Fruit fly (Drosophila melanogaster) Kc167 (cell line): ENCODE results near the gene Atg12.

Experiments
- Myc ChIP-seq: fragments of >200 bp; optimal IDR thresholded peaks from 2 replicates; lab custom pipeline; 2017; ENCODE audit warnings: missing external identifiers
- Sin3A ChIP-seq: fragments of >200 bp; optimal IDR thresholded peaks from 2 replicates; lab custom pipeline; 2018; ENCODE audit warnings: missing external identifiers
- h ChIP-seq: fragments of >200 bp; optimal IDR thresholded peaks from 3 replicates; lab custom pipeline; 2018; ENCODE audit warnings: missing external identifiers
- insv ChIP-seq: fragments of >200 bp; optimal IDR thresholded peaks from 3 replicates; lab custom pipeline; 2018; ENCODE audit warnings: missing external identifiers
- psq ChIP-seq: fragments of >200 bp; optimal IDR thresholded peaks from 2 replicates; lab custom pipeline; 2017; ENCODE audit warnings: missing external identifiers
- ttk ChIP-seq: sonication (Bioruptor generic); optimal IDR thresholded peaks from 2 replicates; lab custom pipeline; 2017; ENCODE audit warnings: missing external identifiers

Gene Atg12

DNA sequence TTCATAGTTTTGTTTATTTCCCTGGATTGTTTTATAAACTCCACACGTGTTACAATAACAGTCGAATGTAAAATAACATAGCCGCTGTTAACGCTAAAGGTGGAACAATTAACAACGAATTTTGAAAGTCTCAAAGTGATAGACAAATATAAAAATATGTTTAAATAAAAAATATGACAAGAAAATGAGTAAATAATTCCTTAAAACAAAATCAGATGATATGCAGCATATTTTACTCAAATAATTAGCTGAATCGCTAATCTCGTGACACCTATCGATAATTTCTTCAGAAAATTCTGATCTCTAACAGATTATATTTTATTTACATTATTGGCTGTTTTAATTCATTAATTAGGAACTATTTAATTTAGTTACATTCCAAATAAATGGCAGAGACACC, at the start of gene Atg12, which contains the start of gene CG5645:
Gene Atg12 (plus strand): TSS at position 338 of the 400 bp plus-strand sequence.
Gene CG5645 (minus strand): TSS at position 77 of the 400 bp plus-strand sequence.
- no peak for TF ChIP-seq insv (lab: Kevin White, UChicago)
- no peak for TF ChIP-seq h
- no peak for TF ChIP-seq ttk (lab: Kevin White, UChicago)
- TF ChIP-seq Sin3A (lab: Kevin White, UChicago), result no peak
- no peak for TF ChIP-seq Myc (lab: Kevin White, UChicago)
- TF ChIP-seq psq (lab: Kevin White, UChicago), result no peak

DNA sequence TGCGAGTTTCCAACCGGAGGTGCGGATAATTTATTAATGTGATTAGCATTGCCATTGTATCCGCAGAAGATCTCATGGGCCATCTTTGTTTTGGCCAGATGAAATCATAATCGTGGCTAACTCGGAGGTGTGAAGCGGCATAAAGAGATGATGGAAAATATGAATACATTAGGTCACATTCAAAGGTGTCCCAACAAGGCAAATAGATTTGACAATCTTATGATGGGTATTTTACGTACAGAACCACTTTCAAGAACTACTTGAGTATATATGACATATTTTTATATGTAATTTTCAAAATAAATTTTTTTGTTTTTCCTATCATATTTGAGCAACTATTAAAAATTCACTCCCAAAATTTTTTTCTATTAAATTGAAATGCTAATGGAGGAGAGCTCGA, 48.4 kb upstream of the Atg12 start, which contains the start of gene CG17154:
Gene CG17154 (plus strand): TSS at position 301 of the 400 bp plus-strand sequence.
- TF ChIP-seq Myc (lab: Kevin White, UChicago), result no peak
- no peak for TF ChIP-seq ttk (lab: Kevin White, UChicago)
- no peak for TF ChIP-seq Sin3A (lab: Kevin White, UChicago)

- TF ChIP-seq Myc (lab: Kevin White, UChicago), result no peak
- no peak for TF ChIP-seq psq (lab: Kevin White, UChicago)
- TF ChIP-seq h, result no peak
- no peak for TF ChIP-seq insv (lab: Kevin White, UChicago)
- TF ChIP-seq ttk (lab: Kevin White, UChicago), result no peak
- TF ChIP-seq Sin3A (lab: Kevin White, UChicago), result no peak
Observed at dm6 chr3L:12090184-12090897, 46.4 kb upstream of the Atg12 start.

DNA sequence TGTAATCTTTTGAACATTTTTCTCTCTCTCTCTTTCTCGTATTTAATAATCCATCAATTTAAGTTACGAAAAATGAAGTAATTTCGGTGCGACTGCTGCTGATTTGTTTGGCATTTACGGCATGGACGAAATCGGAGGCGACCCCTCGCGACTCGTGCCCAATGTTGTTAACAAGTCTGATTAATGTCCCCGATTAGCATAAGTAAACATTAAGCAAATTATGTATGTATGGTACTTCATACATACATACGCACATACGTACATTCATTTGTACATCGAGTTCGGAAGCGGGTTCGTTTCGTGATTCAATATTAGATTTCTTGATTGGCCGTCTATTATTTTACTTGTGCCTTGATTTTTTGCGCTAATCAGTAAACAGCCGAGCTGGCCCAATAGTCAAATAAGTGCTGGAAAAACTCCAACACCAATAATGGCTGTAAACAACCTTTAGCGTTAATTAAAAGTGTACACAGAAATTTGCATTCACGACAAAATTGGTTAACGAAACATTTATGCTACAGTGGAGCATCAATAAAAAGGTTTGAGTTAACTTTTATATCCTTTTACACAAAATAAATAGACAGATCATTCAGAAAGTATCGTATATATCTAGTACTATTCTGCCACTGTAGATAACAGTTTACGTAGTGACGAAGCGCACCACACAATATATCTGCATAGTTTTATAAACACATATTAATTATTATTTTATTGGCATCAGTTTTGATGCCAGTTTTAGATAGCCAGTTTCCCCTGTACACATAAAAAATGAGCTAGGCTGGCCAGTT, 45.7 kb upstream of the Atg12 start:
- no peak for TF ChIP-seq psq (lab: Kevin White, UChicago)
- no peak for TF ChIP-seq Myc (lab: Kevin White, UChicago)
- TF ChIP-seq ttk (lab: Kevin White, UChicago), result no peak
- TF ChIP-seq Sin3A (lab: Kevin White, UChicago), result no peak
- TF ChIP-seq insv (lab: Kevin White, UChicago), result no peak
- TF ChIP-seq h, result no peak

DNA sequence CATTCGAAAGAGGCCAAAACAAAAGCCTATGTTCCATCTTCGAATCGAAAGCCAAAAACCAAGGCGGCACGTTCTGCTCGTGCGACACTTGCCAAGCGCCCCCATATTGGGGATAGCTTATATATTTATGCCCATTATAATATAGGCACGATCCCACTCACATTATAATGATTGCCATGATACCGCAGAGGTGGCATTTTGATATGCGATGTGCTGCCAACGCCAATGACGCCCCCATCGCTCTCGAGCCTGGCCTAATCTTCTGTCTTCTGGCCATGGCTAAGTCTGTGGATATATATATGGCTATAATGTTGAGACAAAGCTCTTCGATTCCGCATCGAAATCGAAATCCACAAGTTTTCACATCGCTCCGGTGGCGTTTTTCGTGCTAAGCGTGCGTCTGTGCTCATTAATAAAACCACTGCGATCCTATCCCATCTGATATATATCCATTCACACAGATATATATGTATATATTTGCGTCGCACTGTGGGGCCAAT, 43.9 kb upstream of the Atg12 start:
- TF ChIP-seq ttk (lab: Kevin White, UChicago), result no peak
- TF ChIP-seq Myc (lab: Kevin White, UChicago), result no peak
- no peak for TF ChIP-seq psq (lab: Kevin White, UChicago)
- TF ChIP-seq Sin3A (lab: Kevin White, UChicago), result no peak
- no peak for TF ChIP-seq insv (lab: Kevin White, UChicago)
- no peak for TF ChIP-seq h

DNA sequence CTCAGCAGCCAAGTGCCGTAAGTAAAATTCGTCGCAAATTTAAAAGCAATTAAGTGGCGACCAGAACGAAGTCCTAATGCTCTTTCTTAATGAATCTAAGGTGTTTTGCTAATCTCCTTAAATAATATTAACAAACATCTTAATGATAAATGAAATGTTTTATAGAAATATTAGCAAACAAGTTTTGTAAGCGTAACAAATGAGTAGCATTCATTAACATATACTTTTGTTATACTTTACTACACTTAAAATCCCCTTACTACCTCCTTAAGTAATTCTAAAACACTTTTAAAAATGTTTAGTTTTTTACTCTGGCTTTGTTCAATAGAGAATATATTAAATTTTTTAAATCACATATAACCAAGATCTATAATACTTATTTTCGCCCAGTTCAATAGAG, 40.8 kb upstream of the Atg12 start:
- TF ChIP-seq Sin3A (lab: Kevin White, UChicago), result no peak
- TF ChIP-seq Myc (lab: Kevin White, UChicago), result no peak
- no peak for TF ChIP-seq h
- TF ChIP-seq ttk (lab: Kevin White, UChicago), result no peak
- TF ChIP-seq psq (lab: Kevin White, UChicago), result no peak
- no peak for TF ChIP-seq insv (lab: Kevin White, UChicago)

DNA sequence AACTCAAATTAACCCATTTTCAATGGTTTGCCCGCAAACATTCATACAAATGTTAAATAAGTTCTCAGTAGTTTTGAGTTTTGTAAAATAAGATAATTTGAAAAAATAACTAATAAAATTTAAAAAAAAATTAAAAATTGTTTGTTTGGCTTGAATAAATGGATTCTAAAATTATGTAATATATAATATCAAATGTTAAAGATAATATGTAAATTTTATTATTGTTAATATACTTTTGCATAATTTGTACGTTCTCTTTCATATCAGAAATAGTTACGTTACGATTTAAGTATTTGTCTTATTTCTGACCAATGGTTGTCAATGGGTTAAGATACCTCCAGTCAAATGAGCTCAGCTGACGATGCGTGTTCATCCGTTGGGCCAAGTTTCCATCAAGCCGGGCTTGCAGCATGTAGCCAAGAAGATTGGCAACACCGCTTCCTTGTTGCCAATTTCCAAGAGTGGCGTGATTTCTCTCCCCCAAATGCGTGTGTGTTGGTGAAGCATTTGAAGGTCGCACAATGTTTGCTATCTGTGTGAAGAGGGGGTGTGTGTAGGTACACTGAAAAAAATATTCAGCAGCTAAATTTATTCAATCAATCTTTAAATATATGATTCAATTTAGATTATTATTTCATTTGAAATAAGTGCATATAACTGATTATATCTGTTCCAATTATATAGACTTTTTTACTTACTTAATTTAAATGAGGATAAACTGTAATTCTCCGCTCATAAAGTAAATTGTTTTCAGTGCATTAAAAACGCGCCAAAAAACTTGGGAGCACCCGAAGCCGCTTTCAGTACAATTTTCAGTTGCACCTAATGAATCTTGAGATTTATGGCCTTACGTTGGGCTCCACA, 39.7 kb upstream of the Atg12 start:
- TF ChIP-seq h (no peak), insv (lab: Kevin White, UChicago) (no peak), ttk (lab: Kevin White, UChicago) (no peak), psq (lab: Kevin White, UChicago) (no peak), Myc (lab: Kevin White, UChicago) (no peak), Sin3A (lab: Kevin White, UChicago) (no peak)

DNA sequence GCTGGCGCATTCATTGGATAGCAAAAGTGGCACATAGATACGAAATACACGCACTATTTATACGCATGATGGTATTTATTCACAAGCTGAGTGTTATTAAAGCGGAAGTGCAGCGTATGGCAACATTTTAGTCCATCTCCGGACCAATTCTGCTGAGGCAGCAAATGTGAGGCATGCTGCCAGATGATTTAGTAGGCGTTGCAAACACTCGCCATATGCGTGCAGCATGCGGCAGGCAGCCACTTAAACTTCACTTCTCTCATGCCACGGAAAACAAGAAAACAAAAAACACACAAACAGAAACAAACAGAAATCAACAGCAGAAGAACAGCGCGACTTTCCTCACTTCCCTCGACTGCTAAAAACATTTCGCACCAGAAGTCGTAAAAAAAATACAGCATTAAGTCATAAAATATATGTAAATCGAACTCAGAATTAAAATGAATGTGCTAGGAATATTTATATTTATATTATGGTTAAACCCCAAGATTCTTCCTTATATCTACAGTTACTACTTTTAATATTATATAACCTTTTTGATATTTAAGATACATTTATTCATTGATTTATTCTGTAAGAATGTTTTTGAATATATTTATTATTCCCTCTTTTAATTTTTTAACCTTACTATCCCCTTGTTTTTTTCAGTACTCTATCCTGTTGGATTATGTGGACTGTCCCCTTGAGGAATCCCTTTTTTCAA, 37.3 kb upstream of the Atg12 start:
- TF ChIP-seq ttk (lab: Kevin White, UChicago) (no peak), Sin3A (lab: Kevin White, UChicago) (no peak), insv (lab: Kevin White, UChicago) (no peak), h (no peak), psq (lab: Kevin White, UChicago) (no peak), Myc (lab: Kevin White, UChicago) (no peak)

dm6 chr3L:12101924-12102383, 34.8 kb upstream of the Atg12 start:
- TF ChIP-seq Myc (lab: Kevin White, UChicago), result no peak
- TF ChIP-seq psq (lab: Kevin White, UChicago), result no peak
- TF ChIP-seq ttk (lab: Kevin White, UChicago), result no peak
- TF ChIP-seq Sin3A (lab: Kevin White, UChicago), result no peak
- no peak for TF ChIP-seq h
- TF ChIP-seq insv (lab: Kevin White, UChicago), result no peak

dm6 chr3L:12107378-12107777, 29.4 kb upstream of the Atg12 start:
- TF ChIP-seq Sin3A (lab: Kevin White, UChicago), result no peak
- no peak for TF ChIP-seq ttk (lab: Kevin White, UChicago)
- TF ChIP-seq psq (lab: Kevin White, UChicago), result no peak
- no peak for TF ChIP-seq h
- TF ChIP-seq Myc (lab: Kevin White, UChicago), result no peak
- TF ChIP-seq insv (lab: Kevin White, UChicago), result no peak
